Fruit fly (Drosophila melanogaster): ENCODE measurements around the gene p38c.
A peak's percentile ranks its signal among the peaks of the same experiment; 100 is the strongest.

The p38c gene

DNA sequence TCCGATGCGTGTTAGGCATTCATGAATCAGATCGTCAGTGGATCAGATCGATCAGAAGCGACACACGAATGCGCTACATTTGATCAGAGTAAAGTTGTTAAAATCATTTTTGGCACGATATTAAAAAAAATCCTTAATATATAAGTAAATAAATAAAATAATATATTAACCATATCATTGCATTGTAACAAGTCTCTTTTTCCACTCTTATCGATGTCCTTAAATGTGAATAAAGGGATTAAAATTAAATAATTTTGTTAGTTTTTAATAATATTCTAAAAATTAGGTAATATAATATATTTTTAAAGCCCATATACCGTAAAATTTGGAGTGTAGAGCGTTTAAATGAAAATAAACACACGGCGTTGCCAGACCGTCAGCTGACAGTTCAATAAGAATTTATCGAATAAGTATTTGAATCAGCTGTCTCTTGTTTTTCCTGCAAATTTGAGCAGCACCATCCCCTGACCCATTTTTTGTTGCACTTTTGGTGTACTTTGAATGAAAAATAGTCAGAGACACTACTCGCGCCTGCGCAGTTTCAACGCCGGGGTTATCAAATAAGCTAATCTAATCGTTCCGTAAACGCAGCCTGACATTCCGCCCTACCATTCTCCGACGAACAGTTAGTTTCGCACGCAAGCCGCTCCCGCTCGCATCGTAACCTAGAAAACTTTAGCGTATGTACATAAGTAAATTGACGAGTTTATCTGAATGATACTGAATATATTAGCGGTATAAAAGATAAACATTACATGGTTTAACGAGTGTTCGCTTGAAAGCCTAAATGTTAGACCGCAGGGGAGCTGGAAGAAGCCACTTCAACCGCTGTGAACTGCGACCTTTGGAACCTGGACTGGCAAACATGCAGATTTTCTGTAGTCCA, 2.2 kb upstream of the p38c start, which contains the start of the genes p38a and CG6178 (continued):
- TF ChIP-seq Doc3 (GFP tag; IDR thresholded peaks at IDR 0.05; ENCODE audit: partially characterized antibody) = no peak
- TF ChIP-seq wdn (GFP tag; IDR thresholded peaks at IDR 0.05) = peak; percentile 95
- TF ChIP-seq Bgb (GFP tag; IDR thresholded peaks at IDR 0.05; ENCODE audit: partially characterized antibody) = peak; percentile 8; the same call in 1 of the 2 replicates
- TF ChIP-seq PHDP (tag; optimal IDR thresholded peaks at IDR 0.05) = peak; percentile 98
- TF ChIP-seq hth (optimal IDR thresholded peaks at IDR 0.05) = no peak
- no peak for TF ChIP-seq sc (optimal IDR thresholded peaks at IDR 0.05)
- TF ChIP-seq sc (GFP tag; optimal IDR thresholded peaks at IDR 0.05) = peak; percentile 94
- TF ChIP-seq eyg (GFP tag; optimal IDR thresholded peaks at IDR 0.05) = peak; percentile 21
- peak; percentile 89 for TF ChIP-seq ci (GFP tag; IDR thresholded peaks at IDR 0.05)
- peak; percentile 7 for TF ChIP-seq CG9797 (GFP tag; optimal IDR thresholded peaks at IDR 0.05)
- TF ChIP-seq Blimp-1 (GFP tag; optimal IDR thresholded peaks at IDR 0.05) = peak; percentile 96
- no peak for TF ChIP-seq CG14860 (GFP tag; IDR thresholded peaks at IDR 0.05; ENCODE audit: partially characterized antibody)
- TF ChIP-seq Drgx (GFP tag; IDR thresholded peaks at IDR 0.05) = peak; percentile 98
- TF ChIP-seq en (GFP tag; optimal IDR thresholded peaks at IDR 0.05) = no peak
- TF ChIP-seq CG30431 (GFP tag; optimal IDR thresholded peaks at IDR 0.05) = peak; percentile 95
- TF ChIP-seq CG10654 (GFP tag; optimal IDR thresholded peaks at IDR 0.05) = peak; percentile 95
- TF ChIP-seq ash1 (GFP tag; optimal IDR thresholded peaks at IDR 0.05) = peak; percentile 48
- TF ChIP-seq phol (tag; optimal IDR thresholded peaks at IDR 0.05) = peak; percentile 98
- peak; percentile 99 for TF ChIP-seq CG7839 (tag; optimal IDR thresholded peaks at IDR 0.05)
- peak; percentile 98 for TF ChIP-seq lmd (GFP tag; IDR thresholded peaks at IDR 0.05)
- peak; percentile 90 for TF ChIP-seq CG2120 (GFP tag; optimal IDR thresholded peaks at IDR 0.05)
- TF ChIP-seq CG11456 (GFP tag; IDR thresholded peaks at IDR 0.05) = peak; percentile 96
- peak; percentile 98 for TF ChIP-seq CG11504 (tag; optimal IDR thresholded peaks at IDR 0.05)
- peak; percentile 39 for TF ChIP-seq CG3995 (GFP tag; optimal IDR thresholded peaks at IDR 0.05)
- peak; percentile 98 for TF ChIP-seq CG10147 (GFP tag; optimal IDR thresholded peaks at IDR 0.05)
- TF ChIP-seq CG12769 (tag; optimal IDR thresholded peaks at IDR 0.05) = peak; percentile 16
- TF ChIP-seq ara (GFP tag; IDR thresholded peaks at IDR 0.05) = peak; percentile 88
- peak; percentile 93 for TF ChIP-seq H15 (GFP tag; IDR thresholded peaks at IDR 0.05)
- TF ChIP-seq chif (GFP tag; optimal IDR thresholded peaks at IDR 0.05) = peak in 1 of 2 experiments; percentile 27
- TF ChIP-seq crc (GFP tag; optimal IDR thresholded peaks at IDR 0.05) = no peak
- TF ChIP-seq CG17359 (tag; optimal IDR thresholded peaks at IDR 0.05) = peak; percentile 97
- TF ChIP-seq CG33557 (GFP tag; optimal IDR thresholded peaks at IDR 0.05) = peak; percentile 84
- peak; percentile 95 for TF ChIP-seq CG11247 (GFP tag; IDR thresholded peaks at IDR 0.05)
- peak; percentile 92 for TF ChIP-seq rib (GFP tag; IDR thresholded peaks at IDR 0.05)
- peak; percentile 21 for TF ChIP-seq Mes4 (GFP tag; optimal IDR thresholded peaks at IDR 0.05)
- no peak for TF ChIP-seq sima (GFP tag; optimal IDR thresholded peaks at IDR 0.05)
- TF ChIP-seq CG17912 (GFP tag; optimal IDR thresholded peaks at IDR 0.05) = peak; percentile 91
- peak; percentile 84 for TF ChIP-seq CG5180 (GFP tag; optimal IDR thresholded peaks at IDR 0.05)
- peak; percentile 82 for TF ChIP-seq bigmax (GFP tag; optimal IDR thresholded peaks at IDR 0.05)
- TF ChIP-seq knrl (GFP tag; IDR thresholded peaks at IDR 0.05; ENCODE audit: partially characterized antibody) = no peak
- TF ChIP-seq Hsf (GFP tag; optimal IDR thresholded peaks at IDR 0.05) = peak; percentile 66
- peak; percentile 96 for TF ChIP-seq CG9437 (GFP tag; optimal IDR thresholded peaks at IDR 0.05)
- TF ChIP-seq ab (GFP tag; optimal IDR thresholded peaks at IDR 0.05) = no peak
- TF ChIP-seq CG16813 (GFP tag; IDR thresholded peaks at IDR 0.05; ENCODE audit: partially characterized antibody) = no peak
- TF ChIP-seq Doc2 (GFP tag; IDR thresholded peaks at IDR 0.05) = peak; percentile 89
- TF ChIP-seq ken (GFP tag; IDR thresholded peaks at IDR 0.05) = peak; percentile 94
- TF ChIP-seq ftz-f1 (GFP tag; optimal IDR thresholded peaks at IDR 0.05) = no peak
- TF ChIP-seq da (GFP tag; optimal IDR thresholded peaks at IDR 0.05) = no peak
- peak; percentile 92 for TF ChIP-seq CG15696 (tag; optimal IDR thresholded peaks at IDR 0.05)

Measured in whole organism, embryonic.